ENCODE assay signal across 1 fruit fly cellular context in genomic region chr3L:548304-549198, dm6.
TF ChIP-seq lines count a peak whose summit lies in the region.

No protein-coding gene starts in this region.

TF ChIP-seq in whole organism, embryonic, 481 proteins besides CTCF, POLR2A, EP300 and RAD21 (continued from another document):
- TF ChIP-seq CG2712 (tag; optimal IDR thresholded peaks at IDR 0.05; lab: Kevin White, UChicago): no peak
- no peak for TF ChIP-seq Spps (tag; optimal IDR thresholded peaks at IDR 0.05; lab: Kevin White, UChicago)
- no peak for TF ChIP-seq CG17912 (GFP tag; optimal IDR thresholded peaks at IDR 0.05; lab: Kevin White, UChicago)
- no peak for TF ChIP-seq gro (GFP tag; optimal IDR thresholded peaks at IDR 0.05; lab: Kevin White, UChicago)
- no peak for TF ChIP-seq Hand (GFP tag; optimal IDR thresholded peaks at IDR 0.05; lab: Kevin White, UChicago)
- no peak for TF ChIP-seq ssp (GFP tag; IDR thresholded peaks at IDR 0.05; lab: Robert Waterston, UW)
- 0 out of 2 replicates have a peak, but pooled peaks have one; percentile 20 for TF ChIP-seq CG3847 (GFP tag; IDR thresholded peaks at IDR 0.05; lab: Robert Waterston, UW)
- no peak for TF ChIP-seq Doc2 (GFP tag; IDR thresholded peaks at IDR 0.05; lab: Robert Waterston, UW)
- peak; percentile 40 for TF ChIP-seq CG2678 (tag; optimal IDR thresholded peaks at IDR 0.05; lab: Kevin White, UChicago)
- no peak for TF ChIP-seq maf-S (GFP tag; optimal IDR thresholded peaks at IDR 0.05; lab: Kevin White, UChicago)
- TF ChIP-seq HLH3B (GFP tag; IDR thresholded peaks at IDR 0.05; lab: Robert Waterston, UW): no peak
- TF ChIP-seq ken (GFP tag; IDR thresholded peaks at IDR 0.05; lab: Robert Waterston, UW): no peak
- no peak for TF ChIP-seq zen2 (GFP tag; IDR thresholded peaks at IDR 0.05; lab: Robert Waterston, UW; ENCODE audit: partially characterized antibody)
- no peak for TF ChIP-seq NC2β (GFP tag; optimal IDR thresholded peaks at IDR 0.05; lab: Kevin White, UChicago)
- TF ChIP-seq row (GFP tag; IDR thresholded peaks at IDR 0.05; lab: Robert Waterston, UW): no peak
- TF ChIP-seq Tbp (GFP tag; optimal IDR thresholded peaks at IDR 0.05; lab: Kevin White, UChicago): no peak
- no peak for TF ChIP-seq Dbx (GFP tag; IDR thresholded peaks at IDR 0.05; lab: Robert Waterston, UW)
- no peak for TF ChIP-seq chm (GFP tag; IDR thresholded peaks at IDR 0.05; lab: Robert Waterston, UW)
- peak; percentile 5; the same call in 1 of the 2 replicates for TF ChIP-seq sob (GFP tag; IDR thresholded peaks at IDR 0.05; lab: Robert Waterston, UW)
- no peak for TF ChIP-seq CG18262 (tag; optimal IDR thresholded peaks at IDR 0.05; lab: Kevin White, UChicago)
- no peak for TF ChIP-seq CG3838 (GFP tag; optimal IDR thresholded peaks at IDR 0.05; lab: Kevin White, UChicago)
- no peak for TF ChIP-seq pita (GFP tag; optimal IDR thresholded peaks at IDR 0.05; lab: Kevin White, UChicago)
- TF ChIP-seq CG17802 (tag; optimal IDR thresholded peaks at IDR 0.05; lab: Kevin White, UChicago): no peak
- TF ChIP-seq NK7.1 (GFP tag; optimal IDR thresholded peaks at IDR 0.05; lab: Kevin White, UChicago): no peak
- TF ChIP-seq mirr (GFP tag; optimal IDR thresholded peaks at IDR 0.05; lab: Kevin White, UChicago): peak; percentile 77
- peak; percentile 1 for TF ChIP-seq CG9817 (tag; optimal IDR thresholded peaks at IDR 0.05; lab: Kevin White, UChicago)
- TF ChIP-seq CG12391 (tag; optimal IDR thresholded peaks at IDR 0.05; lab: Kevin White, UChicago): no peak
- TF ChIP-seq CG10321 (GFP tag; IDR thresholded peaks at IDR 0.05; lab: Robert Waterston, UW): no peak
- no peak for TF ChIP-seq otp (GFP tag; IDR thresholded peaks at IDR 0.05; lab: Robert Waterston, UW)
- TF ChIP-seq CG13296 (GFP tag; optimal IDR thresholded peaks at IDR 0.05; lab: Kevin White, UChicago): peak; percentile 31
- TF ChIP-seq CG17829 (tag; optimal IDR thresholded peaks at IDR 0.05; lab: Kevin White, UChicago): no peak
- no peak for TF ChIP-seq CG7839 (tag; optimal IDR thresholded peaks at IDR 0.05; lab: Kevin White, UChicago)
- no peak for TF ChIP-seq cato (GFP tag; optimal IDR thresholded peaks at IDR 0.05; lab: Kevin White, UChicago; ENCODE audit: borderline replicate concordance)
- 0 out of 3 replicates have a peak, but pooled peaks have one; percentile 31 for TF ChIP-seq CG6175 (GFP tag; IDR thresholded peaks at IDR 0.05; lab: Robert Waterston, UW)
- peak; percentile 61 for TF ChIP-seq CG18599 (GFP tag; optimal IDR thresholded peaks at IDR 0.05; lab: Kevin White, UChicago)
- peak; percentile 21 for TF ChIP-seq CG6854 (GFP tag; optimal IDR thresholded peaks at IDR 0.05; lab: Kevin White, UChicago)
- peak; percentile 46 for TF ChIP-seq CG6765 (GFP tag; optimal IDR thresholded peaks at IDR 0.05; lab: Kevin White, UChicago)
- TF ChIP-seq nerfin-1 (tag; optimal IDR thresholded peaks at IDR 0.05; lab: Kevin White, UChicago): peak; percentile 68
- TF ChIP-seq Xrp1 (GFP tag; IDR thresholded peaks at IDR 0.05; lab: Robert Waterston, UW): no peak
- TF ChIP-seq CG15514 (GFP tag; optimal IDR thresholded peaks at IDR 0.05; lab: Kevin White, UChicago): peak; percentile 34
- no peak for TF ChIP-seq CG2129 (GFP tag; IDR thresholded peaks at IDR 0.05; lab: Robert Waterston, UW; ENCODE audit: partially characterized antibody)
- no peak for TF ChIP-seq stc (GFP tag; IDR thresholded peaks at IDR 0.05; lab: Robert Waterston, UW)
- TF ChIP-seq CkIIα-i1 (GFP tag; IDR thresholded peaks at IDR 0.05; lab: Robert Waterston, UW): no peak
- no peak for TF ChIP-seq CG18011 (GFP tag; optimal IDR thresholded peaks at IDR 0.05; lab: Kevin White, UChicago)
- 0 out of 3 replicates have a peak, but pooled peaks have one; percentile 24 for TF ChIP-seq hb (GFP tag; IDR thresholded peaks at IDR 0.05; lab: Robert Waterston, UW; ENCODE audit: partially characterized antibody)
- no peak for TF ChIP-seq Oli (tag; optimal IDR thresholded peaks at IDR 0.05; lab: Kevin White, UChicago)
- TF ChIP-seq CG8924 (tag; optimal IDR thresholded peaks at IDR 0.05; lab: Kevin White, UChicago): no peak
- TF ChIP-seq CG11247 (GFP tag; IDR thresholded peaks at IDR 0.05; lab: Robert Waterston, UW): no peak
- TF ChIP-seq CG10462 (GFP tag; optimal IDR thresholded peaks at IDR 0.05; lab: Kevin White, UChicago): no peak
- TF ChIP-seq CG9876 (GFP tag; optimal IDR thresholded peaks at IDR 0.05; lab: Kevin White, UChicago): no peak
- peak; percentile 94 for TF ChIP-seq p53 (GFP tag; optimal IDR thresholded peaks at IDR 0.05; lab: Kevin White, UChicago)
- no peak for TF ChIP-seq CG14441 (GFP tag; IDR thresholded peaks at IDR 0.05; lab: Robert Waterston, UW)
- peak; percentile 35; the same call in 1 of the 2 replicates for TF ChIP-seq bbx (GFP tag; IDR thresholded peaks at IDR 0.05; lab: Robert Waterston, UW; ENCODE audit: partially characterized antibody)
- TF ChIP-seq sim (GFP tag; IDR thresholded peaks at IDR 0.05; lab: Robert Waterston, UW): 0 out of 2 replicates have a peak, but pooled peaks have one; percentile 12
- no peak for TF ChIP-seq Optix (GFP tag; IDR thresholded peaks at IDR 0.05; lab: Robert Waterston, UW)
- TF ChIP-seq crol (GFP tag; IDR thresholded peaks at IDR 0.05; lab: Robert Waterston, UW): peak; percentile 74
- TF ChIP-seq HHEX (GFP tag; optimal IDR thresholded peaks at IDR 0.05; lab: Kevin White, UChicago): peak; percentile 20
- TF ChIP-seq CG6813 (GFP tag; optimal IDR thresholded peaks at IDR 0.05; lab: Kevin White, UChicago): peak; percentile 34
- no peak for TF ChIP-seq CG3995 (GFP tag; optimal IDR thresholded peaks at IDR 0.05; lab: Kevin White, UChicago)
- TF ChIP-seq GATAe (GFP tag; conservative IDR thresholded peaks at IDR 0.05; lab: Robert Waterston, UW): peak; percentile 89
- no peak for TF ChIP-seq org-1 (GFP tag; optimal IDR thresholded peaks at IDR 0.05; lab: Kevin White, UChicago)
- no peak for TF ChIP-seq CG43689 (GFP tag; IDR thresholded peaks at IDR 0.05; lab: Robert Waterston, UW)
- no peak for TF ChIP-seq CG12219 (GFP tag; optimal IDR thresholded peaks at IDR 0.05; lab: Kevin White, UChicago)
- no peak for TF ChIP-seq CG9215 (GFP tag; IDR thresholded peaks at IDR 0.05; lab: Robert Waterston, UW)
- no peak for TF ChIP-seq Sox102F (GFP tag; optimal IDR thresholded peaks at IDR 0.05; lab: Kevin White, UChicago)
- TF ChIP-seq CG6254 (GFP tag; optimal IDR thresholded peaks at IDR 0.05; lab: Kevin White, UChicago): no peak
- peak; percentile 5 for TF ChIP-seq CG12659 (GFP tag; optimal IDR thresholded peaks at IDR 0.05; lab: Kevin White, UChicago)
- TF ChIP-seq Eip74EF (GFP tag; optimal IDR thresholded peaks at IDR 0.05; lab: Kevin White, UChicago): no peak
- TF ChIP-seq ci (GFP tag; IDR thresholded peaks at IDR 0.05; lab: Robert Waterston, UW): 0 out of 3 replicates have a peak, but pooled peaks have one; percentile 31
- TF ChIP-seq Blimp-1 (GFP tag; optimal IDR thresholded peaks at IDR 0.05; lab: Kevin White, UChicago): no peak
- peak; percentile 20 for TF ChIP-seq pho (GFP tag; optimal IDR thresholded peaks at IDR 0.05; lab: Kevin White, UChicago)
- no peak for TF ChIP-seq kay (GFP tag; optimal IDR thresholded peaks at IDR 0.05; lab: Kevin White, UChicago)
- TF ChIP-seq Bteb2 (GFP tag; optimal IDR thresholded peaks at IDR 0.05; lab: Kevin White, UChicago): no peak
- no peak for TF ChIP-seq Ptx1 (GFP tag; IDR thresholded peaks at IDR 0.05; lab: Robert Waterston, UW)
- peak; percentile 9 for TF ChIP-seq HmgZ (tag; optimal IDR thresholded peaks at IDR 0.05; lab: Kevin White, UChicago)
- TF ChIP-seq toy (GFP tag; IDR thresholded peaks at IDR 0.05; lab: Robert Waterston, UW): no peak
- peak; percentile 84 for TF ChIP-seq sug (tag; optimal IDR thresholded peaks at IDR 0.05; lab: Kevin White, UChicago)
- TF ChIP-seq ftz-f1 (GFP tag; optimal IDR thresholded peaks at IDR 0.05; lab: Kevin White, UChicago): peak; percentile 11
- no peak for TF ChIP-seq CG11085 (GFP tag; IDR thresholded peaks at IDR 0.05; lab: Robert Waterston, UW)
- TF ChIP-seq CG4424 (GFP tag; optimal IDR thresholded peaks at IDR 0.05; lab: Kevin White, UChicago): no peak
- no peak for TF ChIP-seq sens-2 (GFP tag; IDR thresholded peaks at IDR 0.05; lab: Robert Waterston, UW)
- TF ChIP-seq Aef1 (GFP tag; IDR thresholded peaks at IDR 0.05; lab: Robert Waterston, UW): no peak
- no peak for TF ChIP-seq CG15073 (GFP tag; optimal IDR thresholded peaks at IDR 0.05; lab: Kevin White, UChicago)
- no peak for TF ChIP-seq bowl (GFP tag; IDR thresholded peaks at IDR 0.05; lab: Robert Waterston, UW)
- TF ChIP-seq fd64A (GFP tag; optimal IDR thresholded peaks at IDR 0.05; lab: Kevin White, UChicago): no peak
- TF ChIP-seq exex (tag; optimal IDR thresholded peaks at IDR 0.05; lab: Kevin White, UChicago): peak; percentile 94
- TF ChIP-seq B-H2 (GFP tag; optimal IDR thresholded peaks at IDR 0.05; lab: Kevin White, UChicago): peak; percentile 75
- no peak for TF ChIP-seq CG1233 (GFP tag; optimal IDR thresholded peaks at IDR 0.05; lab: Kevin White, UChicago)
- TF ChIP-seq D (optimal IDR thresholded peaks at IDR 0.05; lab: Kevin White, UChicago): no peak
- TF ChIP-seq D (GFP tag; optimal IDR thresholded peaks at IDR 0.05; lab: Kevin White, UChicago): no peak
- no peak for TF ChIP-seq Drgx (GFP tag; IDR thresholded peaks at IDR 0.05; lab: Robert Waterston, UW)
- no peak for TF ChIP-seq odd (GFP tag; optimal IDR thresholded peaks at IDR 0.05; lab: Kevin White, UChicago)
- no peak for TF ChIP-seq pnt (GFP tag; optimal IDR thresholded peaks at IDR 0.05; lab: Kevin White, UChicago)
- no peak for TF ChIP-seq CG5953 (GFP tag; IDR thresholded peaks at IDR 0.05; lab: Robert Waterston, UW)
- no peak for TF ChIP-seq dan (GFP tag; IDR thresholded peaks at IDR 0.05; lab: Robert Waterston, UW)
- TF ChIP-seq en (GFP tag; optimal IDR thresholded peaks at IDR 0.05; lab: Kevin White, UChicago): no peak
- TF ChIP-seq D19B (GFP tag; optimal IDR thresholded peaks at IDR 0.05; lab: Kevin White, UChicago): peak; percentile 7
- TF ChIP-seq MESR4 (GFP tag; optimal IDR thresholded peaks at IDR 0.05; lab: Kevin White, UChicago): no peak
- TF ChIP-seq Atf-2 (GFP tag; optimal IDR thresholded peaks at IDR 0.05; lab: Kevin White, UChicago): no peak
- no peak for TF ChIP-seq knrl (GFP tag; IDR thresholded peaks at IDR 0.05; lab: Robert Waterston, UW; ENCODE audit: partially characterized antibody)
- TF ChIP-seq vvl (GFP tag; IDR thresholded peaks at IDR 0.05; lab: Robert Waterston, UW): no peak
- TF ChIP-seq Opbp (GFP tag; IDR thresholded peaks at IDR 0.05; lab: Robert Waterston, UW; ENCODE audit: partially characterized antibody): no peak
- TF ChIP-seq CG10147 (GFP tag; optimal IDR thresholded peaks at IDR 0.05; lab: Kevin White, UChicago): peak; percentile 38
- peak; percentile 83; the same call in 2 of the 4 replicates for TF ChIP-seq chinmo (GFP tag; IDR thresholded peaks at IDR 0.05; lab: Robert Waterston, UW; ENCODE audit: partially characterized antibody)
- TF ChIP-seq CG8290 (GFP tag; optimal IDR thresholded peaks at IDR 0.05; lab: Kevin White, UChicago): no peak
- peak in 1 of 2 experiments; percentile 25 for TF ChIP-seq CG8290 (tag; optimal IDR thresholded peaks at IDR 0.05; lab: Kevin White, UChicago)
- TF ChIP-seq rib (GFP tag; IDR thresholded peaks at IDR 0.05; lab: Robert Waterston, UW): peak; percentile 45; the same call in 1 of the 2 replicates
- TF ChIP-seq CG15269 (tag; optimal IDR thresholded peaks at IDR 0.05; lab: Kevin White, UChicago): peak; percentile 15
- TF ChIP-seq TFAM (GFP tag; optimal IDR thresholded peaks at IDR 0.05; lab: Kevin White, UChicago): no peak
- TF ChIP-seq Nf-YC (tag; optimal IDR thresholded peaks at IDR 0.05; lab: Kevin White, UChicago): peak; percentile 15
- no peak for TF ChIP-seq BEAF-32 (GFP tag; optimal IDR thresholded peaks at IDR 0.05; lab: Kevin White, UChicago)
- TF ChIP-seq fd96Cb (tag; optimal IDR thresholded peaks at IDR 0.05; lab: Kevin White, UChicago): no peak
- peak; percentile 69 for TF ChIP-seq CG13894 (tag; optimal IDR thresholded peaks at IDR 0.05; lab: Kevin White, UChicago)
- peak; percentile 52 for TF ChIP-seq CG12299 (tag; optimal IDR thresholded peaks at IDR 0.05; lab: Kevin White, UChicago)
- TF ChIP-seq kni (GFP tag; optimal IDR thresholded peaks at IDR 0.05; lab: Kevin White, UChicago): no peak
- TF ChIP-seq Fer3 (tag; optimal IDR thresholded peaks at IDR 0.05; lab: Kevin White, UChicago): peak; percentile 4
- no peak for TF ChIP-seq tap (tag; optimal IDR thresholded peaks at IDR 0.05; lab: Kevin White, UChicago)
- TF ChIP-seq gsb-n (tag; optimal IDR thresholded peaks at IDR 0.05; lab: Kevin White, UChicago): no peak
- TF ChIP-seq Ada2b (GFP tag; IDR thresholded peaks at IDR 0.05; lab: Robert Waterston, UW): no peak
- no peak for TF ChIP-seq mld (GFP tag; IDR thresholded peaks at IDR 0.05; lab: Robert Waterston, UW; ENCODE audit: partially characterized antibody)
- TF ChIP-seq CG31388 (GFP tag; optimal IDR thresholded peaks at IDR 0.05; lab: Kevin White, UChicago): no peak
- TF ChIP-seq Scr (GFP tag; IDR thresholded peaks at IDR 0.05; lab: Robert Waterston, UW; ENCODE audit: partially characterized antibody): 0 out of 2 replicates have a peak, but pooled peaks have one; percentile 21
